Worm (Caenorhabditis elegans): ENCODE measurements around the gene rol-8.

ce11 chrII:7537603-7538230, 6.2 kb upstream of the rol-8 start, which contains the start of gene nfi-1:
- TF ChIP-seq cnd-1 (tag; optimal IDR thresholded peaks at IDR 0.05): no peak
- TF ChIP-seq mep-1 (tag; optimal IDR thresholded peaks at IDR 0.05): peak; percentile 67
- TF ChIP-seq nhr-237 (tag; optimal IDR thresholded peaks at IDR 0.05): no peak
- peak; percentile 82 for TF ChIP-seq lsy-2 (tag; optimal IDR thresholded peaks at IDR 0.05)
- no peak for TF ChIP-seq unc-62 (GFP tag; optimal IDR thresholded peaks at IDR 0.05)
- TF ChIP-seq nhr-2 (tag; optimal IDR thresholded peaks at IDR 0.05): no peak
- TF ChIP-seq mls-2 (tag; optimal IDR thresholded peaks at IDR 0.05): no peak
- TF ChIP-seq pha-4 (tag; optimal IDR thresholded peaks at IDR 0.05): no peak
- TF ChIP-seq bed-3 (GFP tag; optimal IDR thresholded peaks at IDR 0.05): no peak
- no peak for TF ChIP-seq mab-5 (tag; optimal IDR thresholded peaks at IDR 0.05)
- TF ChIP-seq elt-3 (tag; optimal IDR thresholded peaks at IDR 0.05): no peak
- TF ChIP-seq blmp-1 (tag; optimal IDR thresholded peaks at IDR 0.05): no peak
- no peak for TF ChIP-seq nhr-12 (tag; optimal IDR thresholded peaks at IDR 0.05)
- TF ChIP-seq ceh-39 (tag; optimal IDR thresholded peaks at IDR 0.05): peak; percentile 8
